Worm (Caenorhabditis elegans) whole organism, L4 larva: ENCODE data around the gene K09B11.5.

Source experiments
- F10B5.3 ChIP-seq: sonication (generic microtip); optimal IDR thresholded peaks from 2 replicates; lab custom pipeline; 2016; ENCODE audit warnings: mild to moderate bottlenecking, missing genetic modification characterization, missing compliant biosample characterization
- F37D6.2 ChIP-seq: sonication (generic microtip); optimal IDR thresholded peaks from 2 replicates; lab custom pipeline; 2016; ENCODE audit warnings: mild to moderate bottlenecking, missing genetic modification characterization, missing compliant biosample characterization
- F44E2.7 ChIP-seq: fragments of 200-800 bp; sonication (Bioruptor generic); IDR thresholded peaks from 2 replicates; pipeline ENCODE4 v2.1.2; 2022; ENCODE audit warnings: missing genetic modification characterization, missing compliant biosample characterization
- F49E8.2 ChIP-seq: sonication (generic microtip); optimal IDR thresholded peaks from 2 replicates; lab custom pipeline; 2016; ENCODE audit warnings: missing compliant biosample characterization, mild to moderate bottlenecking, missing genetic modification characterization, borderline replicate concordance
- R02D3.7 ChIP-seq: fragments of 150-350 bp; sonication (generic microtip); optimal IDR thresholded peaks from 3 replicates; lab custom pipeline; 2014; ENCODE audit warnings: missing biosample characterization, missing genetic modification characterization
- T26A8.4 ChIP-seq: fragments of 200-800 bp; sonication (Bioruptor generic); IDR thresholded peaks from 2 replicates; pipeline ENCODE4 v1.3.6; 2022; ENCODE audit warnings: missing genetic modification characterization, missing compliant biosample characterization
- Y105C5A.15 ChIP-seq: fragments of 200-800 bp; sonication (Bioruptor generic); IDR thresholded peaks from 2 replicates; pipeline ENCODE4 v1.3.6; 2022; ENCODE audit warnings: missing genetic modification characterization, missing compliant biosample characterization
- aha-1 ChIP-seq: fragments of 150-350 bp; peaks from one replicate; lab custom pipeline; 2014; ENCODE audit warnings: missing biosample characterization, missing genetic modification characterization
- aly-2 ChIP-seq: sonication (generic microtip); optimal IDR thresholded peaks from 2 replicates; lab custom pipeline; 2018; ENCODE audit warnings: missing biosample characterization, missing genetic modification characterization
- ama-1 ChIP-seq: fragments of 150-350 bp; optimal IDR thresholded peaks from 2 replicates; lab custom pipeline; 2014; ENCODE audit warnings: inconsistent platforms, mixed read lengths
- attf-4 ChIP-seq: sonication (generic microtip); optimal IDR thresholded peaks from 3 replicates; lab custom pipeline; 2017; ENCODE audit warnings: missing biosample characterization, missing genetic modification characterization
- ceh-28 ChIP-seq: fragments of 150-350 bp; optimal IDR thresholded peaks from 2 replicates; lab custom pipeline; 2014; ENCODE audit warnings: missing biosample characterization, missing genetic modification reagents, missing genetic modification characterization
- ceh-62 ChIP-seq: sonication (generic microtip); optimal IDR thresholded peaks from 2 replicates; lab custom pipeline; 2017; ENCODE audit warnings: missing biosample characterization, missing genetic modification characterization
- cey-2 ChIP-seq: sonication (generic microtip); optimal IDR thresholded peaks from 3 replicates; lab custom pipeline; 2017; ENCODE audit warnings: missing genetic modification characterization, mild to moderate bottlenecking, missing compliant biosample characterization, antibody characterized with exemption, borderline replicate concordance; ENCODE audit not compliant: insufficient read depth
- ctbp-1 ChIP-seq: fragments of 200-800 bp; sonication (Bioruptor generic); IDR thresholded peaks from 2 replicates; pipeline ENCODE4 v1.3.6; 2022; ENCODE audit warnings: missing genetic modification reagents, missing genetic modification characterization, missing compliant biosample characterization
- daf-12 ChIP-seq: fragments of 150-350 bp; optimal IDR thresholded peaks from 2 replicates; lab custom pipeline; 2014; ENCODE audit warnings: missing biosample characterization, missing genetic modification reagents, missing genetic modification characterization
- daf-8 ChIP-seq: fragments of 200-800 bp; sonication (Bioruptor generic); IDR thresholded peaks from 2 replicates; pipeline ENCODE4 v1.3.6; 2022; ENCODE audit warnings: missing genetic modification characterization, missing compliant biosample characterization
- dmd-6 ChIP-seq: fragments of 200-800 bp; sonication (Bioruptor generic); IDR thresholded peaks from 2 replicates; pipeline ENCODE4 v1.3.6; 2022; ENCODE audit warnings: missing genetic modification reagents, missing genetic modification characterization, missing compliant biosample characterization
- dpl-1 ChIP-seq: fragments of 150-350 bp; optimal IDR thresholded peaks from 2 replicates; lab custom pipeline; 2014; ENCODE audit warnings: missing biosample characterization, missing genetic modification reagents, missing genetic modification characterization
- egl-43 ChIP-seq: fragments of 200-800 bp; sonication (Bioruptor generic); IDR thresholded peaks from 2 replicates; pipeline ENCODE4 v1.3.6; 2022; ENCODE audit warnings: missing genetic modification reagents, missing genetic modification characterization, missing compliant biosample characterization
- hif-1 ChIP-seq, 2 experiments: sonication (generic microtip); optimal IDR thresholded peaks; 2 replicates each; lab custom pipeline; 2016 to 2017; ENCODE audit warnings: missing compliant biosample characterization in 2 of 2, missing genetic modification characterization in 2 of 2, missing genetic modification reagents in 2 of 2, missing genotype in 2 of 2, mild to moderate bottlenecking in 1 of 2
- hmg-1.1 ChIP-seq: fragments of 200-800 bp; sonication (Bioruptor generic); IDR thresholded peaks from 2 replicates; pipeline ENCODE4 v1.3.6; 2022; ENCODE audit warnings: missing genetic modification reagents, missing genetic modification characterization, missing compliant biosample characterization
- jun-1 ChIP-seq: fragments of 150-350 bp; optimal IDR thresholded peaks from 2 replicates; lab custom pipeline; 2014; ENCODE audit warnings: missing biosample characterization, missing genetic modification reagents, missing genetic modification characterization
- lin-29 ChIP-seq: fragments of 200-800 bp; sonication (Bioruptor generic); IDR thresholded peaks from 2 replicates; pipeline ENCODE4 v1.3.6; 2022; ENCODE audit warnings: missing genetic modification reagents, missing genetic modification characterization, missing compliant biosample characterization
- lin-38 ChIP-seq: fragments of 200-800 bp; sonication (Bioruptor generic); IDR thresholded peaks from 2 replicates; pipeline ENCODE4 v1.3.6; 2022; ENCODE audit warnings: missing genetic modification reagents, missing genetic modification characterization, missing compliant biosample characterization
- lir-3 ChIP-seq: sonication (generic microtip); optimal IDR thresholded peaks from 2 replicates; lab custom pipeline; 2016; ENCODE audit warnings: mild to moderate bottlenecking, missing genetic modification characterization, missing compliant biosample characterization
- lsy-2 ChIP-seq, 2 experiments: fragments of 150-350 bp in 1 of 2; sonication (generic microtip) in 1 of 2; optimal IDR thresholded peaks; 2 replicates each; lab custom pipeline; 2014 to 2017; ENCODE audit warnings: missing biosample characterization in 2 of 2, missing genetic modification characterization in 2 of 2
- madf-5 ChIP-seq, 2 experiments: fragments of 200-800 bp; sonication (Bioruptor generic); IDR thresholded peaks; 2 replicates each; pipeline ENCODE4 v1.3.6; 2022; ENCODE audit warnings: missing compliant biosample characterization in 2 of 2, missing genetic modification characterization in 2 of 2
- madf-9 ChIP-seq: fragments of 200-800 bp; sonication (Bioruptor generic); conservative IDR thresholded peaks from 2 replicates; pipeline ENCODE4 v1.3.6; 2022; ENCODE audit warnings: missing genetic modification reagents, missing genetic modification characterization, missing compliant biosample characterization
- mdt-29 ChIP-seq: fragments of 200-800 bp; sonication (Bioruptor generic); IDR thresholded peaks from 2 replicates; pipeline ENCODE4 v1.3.6; 2022; ENCODE audit warnings: missing genetic modification reagents, missing genetic modification characterization, missing compliant biosample characterization
- mep-1 ChIP-seq: fragments of 150-350 bp; sonication (generic microtip); optimal IDR thresholded peaks from 3 replicates; lab custom pipeline; 2014; ENCODE audit warnings: missing biosample characterization, missing genetic modification characterization
- mes-2 ChIP-seq: sonication (generic microtip); optimal IDR thresholded peaks from 2 replicates; lab custom pipeline; 2016; ENCODE audit warnings: missing genotype, mild to moderate bottlenecking, missing genetic modification characterization, missing compliant biosample characterization; ENCODE audit not compliant: poor library complexity, severe bottlenecking
- mxl-3 ChIP-seq: fragments of 200-800 bp; sonication (Bioruptor generic); optimal IDR thresholded peaks from 2 replicates; lab custom pipeline; 2018; ENCODE audit warnings: mild to moderate bottlenecking, missing genetic modification characterization, missing compliant biosample characterization
- nhr-237 ChIP-seq: sonication (generic microtip); optimal IDR thresholded peaks from 2 replicates; lab custom pipeline; 2017; ENCODE audit warnings: missing biosample characterization, missing genetic modification characterization
- nhr-6 ChIP-seq: fragments of 150-350 bp; optimal IDR thresholded peaks from 2 replicates; lab custom pipeline; 2014; ENCODE audit warnings: missing biosample characterization, missing genetic modification characterization
- php-3 ChIP-seq: fragments of 200-800 bp; sonication (Bioruptor generic); IDR thresholded peaks from 2 replicates; pipeline ENCODE4 v1.3.6; 2022; ENCODE audit warnings: missing genetic modification reagents, missing genetic modification characterization, missing compliant biosample characterization
- saeg-2 ChIP-seq: fragments of 200-800 bp; sonication (Bioruptor generic); IDR thresholded peaks from 2 replicates; pipeline ENCODE4 v1.3.6; 2022; ENCODE audit warnings: missing genetic modification reagents, missing genetic modification characterization, missing compliant biosample characterization
- sdz-12 ChIP-seq: fragments of 200-800 bp; sonication (Bioruptor generic); optimal IDR thresholded peaks from 2 replicates; lab custom pipeline; 2018; ENCODE audit warnings: mild to moderate bottlenecking, missing genetic modification characterization, missing compliant biosample characterization
- unc-130 ChIP-seq: sonication (generic microtip); optimal IDR thresholded peaks from 2 replicates; lab custom pipeline; 2016; ENCODE audit warnings: missing genetic modification reagents, missing genetic modification characterization, missing compliant biosample characterization
- unc-39 ChIP-seq: sonication (generic microtip); optimal IDR thresholded peaks from 2 replicates; lab custom pipeline; 2017; ENCODE audit warnings: missing biosample characterization, missing genetic modification characterization
- zip-11 ChIP-seq: fragments of 200-800 bp; sonication (Bioruptor generic); IDR thresholded peaks from 2 replicates; pipeline ENCODE4 v1.3.6; 2022; ENCODE audit warnings: missing genetic modification characterization, missing compliant biosample characterization
- zip-2 ChIP-seq: fragments of 150-350 bp; optimal IDR thresholded peaks from 2 replicates; lab custom pipeline; 2014; ENCODE audit warnings: missing biosample characterization, missing genetic modification characterization
- ztf-11 ChIP-seq: fragments of 150-350 bp; optimal IDR thresholded peaks from 2 replicates; lab custom pipeline; 2014; ENCODE audit warnings: missing biosample characterization, missing genetic modification characterization

The K09B11.5 gene

ce11 chrIV:13386043-13386442, 47.8 kb downstream of the K09B11.5 start, which contains the start of the genes Y62E10A.20, Y62E10A.23 and mdt-9 (continued):
- 0 out of 2 replicates have a peak, but pooled peaks have one; percentile 46 for TF ChIP-seq T26A8.4 (GFP tag; lab: Robert Waterston, UW)
- TF ChIP-seq daf-8 (GFP tag; lab: Robert Waterston, UW): no peak
- TF ChIP-seq mes-2 (tag; lab: Kevin White, UChicago): peak; percentile 94
- no peak for TF ChIP-seq attf-4 (tag; lab: Kevin White, UChicago)
- no peak for TF ChIP-seq madf-5 (GFP tag; IDR thresholded peaks at IDR 0.05; lab: Robert Waterston, UW)
- no peak for TF ChIP-seq ceh-28 (tag; lab: Kevin White, UChicago)
- no peak for TF ChIP-seq zip-11 (GFP tag; lab: Robert Waterston, UW)
- no peak for TF ChIP-seq nhr-237 (tag; lab: Kevin White, UChicago)
- TF ChIP-seq F37D6.2 (tag; lab: Kevin White, UChicago): peak; percentile 41
- TF ChIP-seq ztf-11: no peak
- TF ChIP-seq F10B5.3: no peak
- TF ChIP-seq unc-39 (tag; lab: Kevin White, UChicago): no peak
- TF ChIP-seq ceh-62 (tag; lab: Kevin White, UChicago): no peak
- TF ChIP-seq ctbp-1: peak; percentile 14; the same call in 1 of the 2 replicates
- TF ChIP-seq hif-1 (tag; optimal IDR thresholded peaks at IDR 0.05; lab: Kevin White, UChicago): peak in 1 of 2 experiments; percentile 76
- no peak for TF ChIP-seq mxl-3 (GFP tag; lab: Kevin White, UChicago)
- peak; percentile 20 for TF ChIP-seq ama-1 (lab: Kevin White, UChicago)
- peak in 1 of 2 experiments; percentile 89 for TF ChIP-seq lsy-2 (tag; optimal IDR thresholded peaks at IDR 0.05; lab: Kevin White, UChicago)
- TF ChIP-seq egl-43 (GFP tag; lab: Robert Waterston, UW): no peak
- no peak for TF ChIP-seq mdt-29 (GFP tag; lab: Robert Waterston, UW)
- no peak for TF ChIP-seq R02D3.7
- TF ChIP-seq F44E2.7: no peak
- no peak for TF ChIP-seq jun-1 (tag; lab: Kevin White, UChicago)
- peak; percentile 92 for TF ChIP-seq nhr-6 (tag; lab: Kevin White, UChicago)
- TF ChIP-seq dmd-6 (GFP tag; lab: Robert Waterston, UW): no peak
- no peak for TF ChIP-seq madf-9 (GFP tag; lab: Robert Waterston, UW)
- peak; percentile 74 for TF ChIP-seq dpl-1
- TF ChIP-seq saeg-2 (GFP tag; lab: Robert Waterston, UW): no peak
- peak; percentile 78 for TF ChIP-seq unc-130 (GFP tag; lab: Kevin White, UChicago)
- TF ChIP-seq php-3 (GFP tag; lab: Robert Waterston, UW): no peak
- no peak for TF ChIP-seq daf-12 (tag; lab: Kevin White, UChicago)
- TF ChIP-seq sdz-12 (GFP tag; lab: Kevin White, UChicago): no peak
- TF ChIP-seq F49E8.2 (tag; lab: Kevin White, UChicago): no peak
- no peak for TF ChIP-seq lin-29 (GFP tag; lab: Robert Waterston, UW)
- no peak for TF ChIP-seq Y105C5A.15 (GFP tag; lab: Robert Waterston, UW)
- no peak for TF ChIP-seq cey-2 (tag; lab: Kevin White, UChicago)
- TF ChIP-seq lir-3: no peak

ce11 chrIV:13383763-13384436, 49.9 kb downstream of the K09B11.5 start, which contains the start of gene rab-19:
Gene rab-19 (minus strand): TSS chrIV:13384386.
- no peak for TF ChIP-seq aly-2 (tag; lab: Kevin White, UChicago)
- 0 out of 2 replicates have a peak, but pooled peaks have one; percentile 40 for TF ChIP-seq hmg-1.1 (GFP tag; lab: Robert Waterston, UW)
- peak; percentile 60 for TF ChIP-seq aha-1 (tag; lab: Kevin White, UChicago)
- no peak for TF ChIP-seq Y105C5A.15 (GFP tag; lab: Robert Waterston, UW)
- TF ChIP-seq zip-2 (tag; lab: Kevin White, UChicago): no peak
- peak in 1 of 2 experiments; percentile 19 for TF ChIP-seq hif-1 (tag; optimal IDR thresholded peaks at IDR 0.05; lab: Kevin White, UChicago)
- TF ChIP-seq lin-38: peak; percentile 32; the same call in 1 of the 2 replicates
- peak; percentile 10 for TF ChIP-seq mep-1 (tag; lab: Kevin White, UChicago)
